Fruit fly (Drosophila melanogaster): ENCODE data around the gene CG6686.

Gene CG6686

dm6 chr2L:12007331-12007791, 19.5 kb upstream of the CG6686 start (continued):
- TF ChIP-seq CG2889 (GFP tag; IDR thresholded peaks at IDR 0.05) (no peak), CG15696 (tag; optimal IDR thresholded peaks at IDR 0.05) (peak; percentile 11), lbe (GFP tag; optimal IDR thresholded peaks at IDR 0.05) (no peak), sd (tag; optimal IDR thresholded peaks at IDR 0.05) (peak; percentile 100), CG4730 (GFP tag; IDR thresholded peaks at IDR 0.05) (no peak), Atf3 (GFP tag; optimal IDR thresholded peaks at IDR 0.05) (no peak), CG30020 (tag; optimal IDR thresholded peaks at IDR 0.05) (no peak), CG11560 (tag; IDR thresholded peaks at IDR 0.05) (no peak), sr (GFP tag; IDR thresholded peaks at IDR 0.05) (no peak), CG17385 (GFP tag; optimal IDR thresholded peaks at IDR 0.05) (peak; percentile 76), Med (GFP tag) (peak; percentile 96), CG13287 (GFP tag; IDR thresholded peaks at IDR 0.05; ENCODE audit: partially characterized antibody) (no peak), Atf6 (GFP tag; IDR thresholded peaks at IDR 0.05) (no peak), B-H2 (GFP tag; optimal IDR thresholded peaks at IDR 0.05) (peak; percentile 92), CG10321 (GFP tag; IDR thresholded peaks at IDR 0.05) (no peak), Fer1 (GFP tag; optimal IDR thresholded peaks at IDR 0.05) (peak; percentile 79), lab (GFP tag; optimal IDR thresholded peaks at IDR 0.05) (peak; percentile 83), cad (GFP tag; optimal IDR thresholded peaks at IDR 0.05) (no peak), ash1 (GFP tag; optimal IDR thresholded peaks at IDR 0.05) (no peak), CG8089 (GFP tag; optimal IDR thresholded peaks at IDR 0.05) (peak; percentile 66), pros (GFP tag; optimal IDR thresholded peaks at IDR 0.05) (peak; percentile 99), CG7963 (GFP tag; IDR thresholded peaks at IDR 0.05; ENCODE audit: partially characterized antibody) (no peak), prd (optimal IDR thresholded peaks at IDR 0.05) (no peak), prd (GFP tag; IDR thresholded peaks at IDR 0.05) (no peak), ems (GFP tag; optimal IDR thresholded peaks at IDR 0.05) (peak; percentile 12), CG14710 (tag; optimal IDR thresholded peaks at IDR 0.05) (peak; percentile 46), unpg (GFP tag; optimal IDR thresholded peaks at IDR 0.05) (peak; percentile 24), Sry-δ (GFP tag; optimal IDR thresholded peaks at IDR 0.05) (peak; percentile 15), CG9876 (GFP tag; optimal IDR thresholded peaks at IDR 0.05) (no peak), tap (tag; optimal IDR thresholded peaks at IDR 0.05) (peak; percentile 57), CG18476 (GFP tag; optimal IDR thresholded peaks at IDR 0.05) (no peak), Lhr (GFP tag; optimal IDR thresholded peaks at IDR 0.05) (peak; percentile 100), CG1647 (GFP tag; optimal IDR thresholded peaks at IDR 0.05) (peak; percentile 24), CG13624 (GFP tag; optimal IDR thresholded peaks at IDR 0.05) (peak; percentile 74), Mes4 (GFP tag; optimal IDR thresholded peaks at IDR 0.05) (peak; percentile 44), CG10209 (GFP tag; optimal IDR thresholded peaks at IDR 0.05) (peak; percentile 47), CG8290 (GFP tag; optimal IDR thresholded peaks at IDR 0.05) (peak; percentile 53), CG8290 (tag; optimal IDR thresholded peaks at IDR 0.05) (peak; percentile 90 to 93), row (GFP tag; IDR thresholded peaks at IDR 0.05) (no peak), otp (GFP tag; IDR thresholded peaks at IDR 0.05) (no peak), CG3407 (GFP tag; optimal IDR thresholded peaks at IDR 0.05) (no peak), Blimp-1 (GFP tag; optimal IDR thresholded peaks at IDR 0.05) (peak; percentile 45), Bteb2 (GFP tag; optimal IDR thresholded peaks at IDR 0.05) (peak; percentile 18), sob (GFP tag; IDR thresholded peaks at IDR 0.05) (no peak), NC2α (GFP tag; optimal IDR thresholded peaks at IDR 0.05) (peak; percentile 33), psq (GFP tag; optimal IDR thresholded peaks at IDR 0.05) (peak; percentile 6), nerfin-2 (GFP tag; IDR thresholded peaks at IDR 0.05; ENCODE audit: partially characterized antibody) (no peak), MESR4 (GFP tag; optimal IDR thresholded peaks at IDR 0.05) (peak; percentile 32), Dek (tag; optimal IDR thresholded peaks at IDR 0.05) (peak; percentile 47), CG18011 (GFP tag; optimal IDR thresholded peaks at IDR 0.05) (no peak), slbo (GFP tag; IDR thresholded peaks at IDR 0.05) (no peak), inv (GFP tag; IDR thresholded peaks at IDR 0.05; ENCODE audit: partially characterized antibody) (no peak)

Measured in whole organism, embryonic.